Worm (Caenorhabditis elegans): ENCODE results near the gene F54F7.3.
A peak's percentile ranks its signal among the peaks of the same experiment; 100 is the strongest.

F54F7.3 gene

DNA sequence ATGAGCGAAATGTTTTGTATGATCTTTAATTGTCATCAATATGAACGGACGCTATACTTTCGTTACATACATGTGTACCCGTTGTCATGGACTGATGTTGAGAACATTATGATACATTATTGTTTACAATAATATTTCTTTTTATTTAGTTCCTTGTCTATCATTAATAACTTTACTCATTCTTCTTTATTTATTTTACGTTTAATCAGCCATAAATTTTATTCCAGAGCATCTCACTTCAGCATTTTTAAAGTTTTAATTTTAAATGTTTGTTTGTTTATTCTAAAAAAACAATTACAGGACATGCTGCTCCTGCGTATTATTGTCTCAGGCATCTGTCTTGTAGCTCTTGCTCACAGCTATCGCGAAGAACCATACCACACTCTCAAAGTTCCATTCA, 6.6 kb downstream of the F54F7.3 start, which contains the start of gene F54F7.2:
Gene F54F7.2 (plus strand): TSS at position 301 of the 400 bp plus-strand sequence.
- TF ChIP-seq nhr-47 (tag; optimal IDR thresholded peaks at IDR 0.05) (no peak), nhr-20 (tag; optimal IDR thresholded peaks at IDR 0.05) (no peak), nhr-12 (tag; optimal IDR thresholded peaks at IDR 0.05) (no peak), nhr-237 (tag; optimal IDR thresholded peaks at IDR 0.05) (no peak), lsy-2 (tag; optimal IDR thresholded peaks at IDR 0.05) (no peak), pqm-1 (tag; optimal IDR thresholded peaks at IDR 0.05) (no peak), ces-1 (GFP tag; optimal IDR thresholded peaks at IDR 0.05) (no peak), snu-23 (GFP tag; optimal IDR thresholded peaks at IDR 0.05) (no peak)

DNA sequence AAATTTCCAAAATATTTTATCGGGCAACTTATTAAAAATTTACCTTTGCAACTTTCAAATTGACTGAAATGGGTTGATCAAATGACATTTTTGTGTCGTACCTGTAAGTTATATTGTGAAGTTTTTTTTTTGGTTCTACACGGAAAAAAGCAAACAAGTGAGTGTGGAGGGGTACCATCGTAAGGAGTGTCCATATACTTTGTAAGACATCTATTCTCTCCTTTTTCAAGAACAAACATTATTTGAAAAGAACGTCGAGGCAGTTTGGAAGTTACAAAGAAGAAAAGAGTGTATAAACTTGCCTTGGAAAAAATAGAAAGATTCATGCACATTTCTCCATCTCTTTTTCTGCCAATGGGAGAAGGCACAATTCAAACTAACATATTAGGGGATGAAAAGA, 12.6 kb downstream of the F54F7.3 start, which contains the start of gene taf-7.1:
Gene taf-7.1 (minus strand): TSS at position 101 of the 400 bp plus-strand sequence.
- TF ChIP-seq alr-1 (tag; optimal IDR thresholded peaks at IDR 0.05; ENCODE audit: borderline replicate concordance) (no peak), nhr-76 (tag; optimal IDR thresholded peaks at IDR 0.05) (no peak)

DNA sequence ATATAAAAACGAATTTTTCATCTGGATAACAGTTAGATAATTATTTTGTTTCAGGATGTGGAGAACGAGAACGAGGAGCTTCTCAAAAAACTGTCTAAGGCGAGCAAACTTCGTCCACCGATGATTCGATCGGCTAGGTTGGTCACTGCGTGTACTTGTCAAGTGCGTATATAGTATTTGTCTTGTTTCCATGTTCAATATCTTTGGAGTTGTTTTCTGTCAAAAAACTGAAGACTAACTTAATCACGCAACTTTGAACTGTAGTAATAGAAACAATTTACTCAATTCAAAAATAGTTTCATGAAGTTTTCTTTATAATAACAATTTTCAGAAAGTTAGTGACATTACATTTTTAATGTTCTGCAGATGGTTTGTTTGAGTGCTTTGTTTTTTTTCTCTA, 21.3 kb downstream of the F54F7.3 start:
- no peak for TF ChIP-seq unc-98 (GFP tag; IDR thresholded peaks at IDR 0.05)
- TF ChIP-seq elt-2 (tag; optimal IDR thresholded peaks at IDR 0.05): no peak
- TF ChIP-seq nhr-11 (tag; optimal IDR thresholded peaks at IDR 0.05): no peak
- no peak for TF ChIP-seq ceh-8 (GFP tag; optimal IDR thresholded peaks at IDR 0.05)
- no peak for TF ChIP-seq ceh-90 (tag; optimal IDR thresholded peaks at IDR 0.05)
- TF ChIP-seq pag-3 (tag; optimal IDR thresholded peaks at IDR 0.05; ENCODE audit: borderline replicate concordance, insufficient read depth): no peak
- no peak for TF ChIP-seq lin-35 (GFP tag; optimal IDR thresholded peaks at IDR 0.05)
- no peak for TF ChIP-seq mdl-1 (tag; optimal IDR thresholded peaks at IDR 0.05)
- no peak for TF ChIP-seq zip-4 (GFP tag; optimal IDR thresholded peaks at IDR 0.05)
- no peak for TF ChIP-seq hlh-17 (GFP tag; optimal IDR thresholded peaks at IDR 0.05; ENCODE audit: borderline replicate concordance)
- no peak for TF ChIP-seq lsy-2 (tag; optimal IDR thresholded peaks at IDR 0.05)
- no peak for TF ChIP-seq fkh-10 (GFP tag; optimal IDR thresholded peaks at IDR 0.05)
- no peak for TF ChIP-seq tbx-2 (tag; optimal IDR thresholded peaks at IDR 0.05)

DNA sequence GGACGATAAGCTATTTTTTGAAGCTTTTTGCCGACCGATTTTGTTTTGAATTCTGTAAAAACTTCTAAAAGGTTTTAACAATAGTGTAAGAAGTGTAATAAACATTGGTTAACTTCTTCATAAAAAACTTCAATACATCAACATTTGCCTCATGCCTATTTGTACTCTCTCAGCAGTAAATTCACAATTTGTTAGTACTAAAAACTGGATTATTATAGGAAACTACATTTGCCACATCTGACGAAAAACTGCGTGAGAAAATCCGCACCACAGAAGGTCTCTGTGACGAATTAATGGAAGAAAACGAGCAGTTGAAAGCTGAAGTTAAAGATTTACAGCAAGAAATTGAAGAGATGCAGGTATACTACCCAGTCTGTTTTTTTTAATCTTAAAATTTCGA, 22.5 kb downstream of the F54F7.3 start:
- TF ChIP-seq pax-3 (tag; optimal IDR thresholded peaks at IDR 0.05): no peak
- TF ChIP-seq efl-3 (GFP tag; optimal IDR thresholded peaks at IDR 0.05): no peak
- TF ChIP-seq isw-1 (GFP tag; IDR thresholded peaks at IDR 0.05): no peak
- TF ChIP-seq aha-1 (tag; optimal IDR thresholded peaks at IDR 0.05): no peak
- TF ChIP-seq dpl-1 (GFP tag; optimal IDR thresholded peaks at IDR 0.05): no peak
- no peak for TF ChIP-seq elt-2 (tag; optimal IDR thresholded peaks at IDR 0.05)
- TF ChIP-seq ceh-8 (GFP tag; optimal IDR thresholded peaks at IDR 0.05): no peak
- TF ChIP-seq nhr-76 (tag; optimal IDR thresholded peaks at IDR 0.05): no peak
- no peak for TF ChIP-seq ceh-88 (GFP tag; IDR thresholded peaks at IDR 0.05)
- TF ChIP-seq pag-3 (tag; optimal IDR thresholded peaks at IDR 0.05; ENCODE audit: borderline replicate concordance, insufficient read depth): no peak
- TF ChIP-seq irx-1 (tag; optimal IDR thresholded peaks at IDR 0.05): no peak
- TF ChIP-seq egl-13 (tag; optimal IDR thresholded peaks at IDR 0.05): no peak
- TF ChIP-seq nhr-12 (tag; optimal IDR thresholded peaks at IDR 0.05): no peak
- no peak for TF ChIP-seq lsy-2 (tag; optimal IDR thresholded peaks at IDR 0.05)
- TF ChIP-seq fkh-8 (tag; optimal IDR thresholded peaks at IDR 0.05): no peak
- TF ChIP-seq Y116A8C.19 (tag; optimal IDR thresholded peaks at IDR 0.05; ENCODE audit: borderline replicate concordance): no peak
- TF ChIP-seq F16B12.6 (tag; optimal IDR thresholded peaks at IDR 0.05): no peak
- no peak for TF ChIP-seq skn-1 (tag; optimal IDR thresholded peaks at IDR 0.05)
- no peak for TF ChIP-seq nhr-28 (tag; optimal IDR thresholded peaks at IDR 0.05)

DNA sequence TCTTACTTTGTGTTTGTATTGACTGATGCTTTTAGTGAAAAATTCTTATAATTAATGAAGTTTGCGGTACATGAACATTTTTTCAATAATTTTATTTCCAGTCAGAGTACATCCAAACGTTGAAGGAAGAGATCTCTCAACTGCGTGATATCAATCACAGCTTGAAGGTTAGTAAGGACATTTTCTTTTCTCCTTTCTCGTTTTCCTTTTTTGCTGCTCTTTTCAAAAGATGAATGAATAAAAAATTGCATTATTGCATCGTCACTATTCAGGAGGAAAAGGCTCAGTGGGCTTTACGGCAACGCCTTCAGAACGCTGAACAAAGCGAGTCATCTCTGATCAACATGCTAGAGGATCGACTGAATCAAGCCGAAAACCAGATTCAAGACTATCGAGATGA, 23.1 kb downstream of the F54F7.3 start:
- TF ChIP-seq dpl-1 (GFP tag; optimal IDR thresholded peaks at IDR 0.05): no peak
- TF ChIP-seq fkh-10 (GFP tag; optimal IDR thresholded peaks at IDR 0.05): peak; percentile 62
- no peak for TF ChIP-seq vab-15 (tag; optimal IDR thresholded peaks at IDR 0.05)
- no peak for TF ChIP-seq snu-23 (GFP tag; optimal IDR thresholded peaks at IDR 0.05)
- no peak for TF ChIP-seq mep-1 (tag; optimal IDR thresholded peaks at IDR 0.05)
- TF ChIP-seq nhr-28 (tag; optimal IDR thresholded peaks at IDR 0.05): no peak

All from whole organism, L1 larva.